Worm (Caenorhabditis elegans) whole organism, early embryonic: ENCODE measurements around the gene C28D4.8.

Source experiments
- B0310.2 ChIP-seq: sonication (generic microtip); optimal IDR thresholded peaks from 2 replicates; lab custom pipeline; 2016; ENCODE audit warnings: mild to moderate bottlenecking, missing genetic modification characterization, missing compliant biosample characterization
- aly-1 ChIP-seq: sonication (generic microtip); optimal IDR thresholded peaks from 2 replicates; lab custom pipeline; 2016; ENCODE audit warnings: missing genetic modification characterization, missing compliant biosample characterization
- ama-1 ChIP-seq: fragments of 150-350 bp; optimal IDR thresholded peaks from 2 replicates; lab custom pipeline; 2014
- ceh-13 ChIP-seq: fragments of 200-800 bp; sonication (Bioruptor generic); optimal IDR thresholded peaks from 2 replicates; lab custom pipeline; 2018; ENCODE audit warnings: mild to moderate bottlenecking, missing genetic modification characterization, missing compliant biosample characterization
- ets-7 ChIP-seq: sonication (generic microtip); optimal IDR thresholded peaks from 2 replicates; lab custom pipeline; 2016; ENCODE audit warnings: missing genotype, missing genetic modification characterization, missing compliant biosample characterization
- flt-1 ChIP-seq: fragments of 200-800 bp; sonication (Bioruptor generic); IDR thresholded peaks from 2 replicates; pipeline ENCODE4 v1.3.6; 2022; ENCODE audit warnings: missing genetic modification characterization, missing compliant biosample characterization
- hmbx-1 ChIP-seq: sonication (generic microtip); optimal IDR thresholded peaks from 2 replicates; lab custom pipeline; 2016; ENCODE audit warnings: mild to moderate bottlenecking, missing genetic modification characterization, missing compliant biosample characterization
- hmg-4 ChIP-seq: fragments of 200-800 bp; sonication (Bioruptor generic); optimal IDR thresholded peaks from 2 replicates; lab custom pipeline; 2018; ENCODE audit warnings: mild to moderate bottlenecking, missing genetic modification characterization, missing compliant biosample characterization
- hnd-1 ChIP-seq: sonication (generic microtip); optimal IDR thresholded peaks from 2 replicates; lab custom pipeline; 2016; ENCODE audit warnings: missing genetic modification characterization, missing compliant biosample characterization
- scrt-1 ChIP-seq: fragments of 200-800 bp; sonication (Bioruptor generic); IDR thresholded peaks from 2 replicates; pipeline ENCODE4 v1.3.6; 2022; ENCODE audit warnings: missing genetic modification characterization, missing compliant biosample characterization
- tbx-11 ChIP-seq: fragments of 200-800 bp; sonication (Bioruptor generic); IDR thresholded peaks from 2 replicates; pipeline ENCODE4 v1.3.6; 2022; ENCODE audit warnings: missing genetic modification characterization, missing compliant biosample characterization
- tbx-37 ChIP-seq: fragments of 200-800 bp; sonication (Bioruptor generic); conservative IDR thresholded peaks from 2 replicates; pipeline ENCODE4 v1.3.6; 2022; ENCODE audit warnings: missing genetic modification reagents, missing genetic modification characterization, missing compliant biosample characterization

DNA sequence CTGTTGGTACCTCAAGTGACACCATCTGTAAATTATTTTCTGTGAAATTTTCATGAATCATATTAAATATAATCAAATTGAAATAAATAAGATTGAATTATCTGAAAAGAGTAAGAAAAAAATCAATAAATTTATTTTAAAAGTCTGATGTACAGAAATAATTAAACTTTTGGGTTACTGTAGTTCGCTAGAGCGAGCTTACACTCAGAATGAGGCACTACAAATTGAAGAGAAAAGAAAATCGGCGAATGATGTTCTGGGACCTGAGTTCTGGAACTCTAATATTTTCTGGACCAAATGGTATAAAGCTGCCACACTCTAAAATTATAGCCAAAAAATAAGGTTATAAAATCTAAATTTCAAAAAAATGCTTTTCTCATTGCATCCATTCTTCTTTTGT, 14.3 kb downstream of the C28D4.8 start:
- TF ChIP-seq hmg-4 (GFP tag; lab: Kevin White, UChicago) = no peak
- TF ChIP-seq B0310.2 (tag; lab: Kevin White, UChicago) = no peak
- TF ChIP-seq ama-1 = no peak
- TF ChIP-seq ceh-13 (GFP tag; lab: Kevin White, UChicago) = no peak
- TF ChIP-seq ets-7 (tag; lab: Kevin White, UChicago) = no peak
- TF ChIP-seq hmbx-1 (tag; lab: Kevin White, UChicago) = no peak
- TF ChIP-seq flt-1 (GFP tag; lab: Robert Waterston, UW) = no peak
- no peak for TF ChIP-seq tbx-37
- TF ChIP-seq aly-1 (tag; lab: Kevin White, UChicago) = no peak
- TF ChIP-seq hnd-1 (tag; lab: Kevin White, UChicago) = no peak
- no peak for TF ChIP-seq tbx-11
- TF ChIP-seq scrt-1 (GFP tag; lab: Robert Waterston, UW) = no peak
